Fruit fly (Drosophila melanogaster) whole organism, embryonic: ENCODE measurements around the gene CG2493.

Experiments used
- Atf3 ChIP-seq: fragments of 200-800 bp; sonication (Bioruptor generic); optimal IDR thresholded peaks from 3 replicates; lab custom pipeline; 2016; ENCODE audit warnings: missing biosample characterization, missing genetic modification characterization
- B-H1 ChIP-seq: fragments of 200-800 bp; sonication (Bioruptor generic); IDR thresholded peaks from 3 replicates; pipeline ENCODE4 v1.3.6; 2022; ENCODE audit warnings: missing biosample characterization, missing genetic modification characterization
- CG10462 ChIP-seq: fragments of 200-800 bp; sonication (Bioruptor generic); optimal IDR thresholded peaks from 2 replicates; lab custom pipeline; 2016; ENCODE audit warnings: missing biosample characterization, missing genetic modification characterization
- CG10654 ChIP-seq: fragments of 200-800 bp; sonication (Bioruptor generic); optimal IDR thresholded peaks from 2 replicates; lab custom pipeline; 2016; ENCODE audit warnings: missing biosample characterization, missing genetic modification characterization
- CG11456 ChIP-seq: fragments of 200-800 bp; sonication (Bioruptor generic); IDR thresholded peaks from 3 replicates; pipeline ENCODE4 v1.3.6; 2022; ENCODE audit warnings: missing biosample characterization, missing genetic modification characterization
- CG11504 ChIP-seq: fragments of 200-800 bp; sonication (Bioruptor generic); optimal IDR thresholded peaks from 3 replicates; lab custom pipeline; 2019; ENCODE audit warnings: missing biosample characterization, mild to moderate bottlenecking, missing genetic modification characterization, moderate library complexity
- CG12104 ChIP-seq: fragments of 200-800 bp; sonication (Bioruptor generic); optimal IDR thresholded peaks from 3 replicates; lab custom pipeline; 2016; ENCODE audit warnings: missing biosample characterization, missing genetic modification characterization
- CG12744 ChIP-seq: fragments of 200-800 bp; sonication (Bioruptor generic); optimal IDR thresholded peaks from 2 replicates; lab custom pipeline; 2016; ENCODE audit warnings: missing biosample characterization, missing genetic modification characterization
- CG13775 ChIP-seq: fragments of 200-800 bp; sonication (Bioruptor generic); optimal IDR thresholded peaks from 3 replicates; lab custom pipeline; 2017; ENCODE audit warnings: missing biosample characterization, mild to moderate bottlenecking, missing genetic modification characterization
- CG15479 ChIP-seq: fragments of 200-800 bp; sonication (Bioruptor generic); optimal IDR thresholded peaks from 3 replicates; lab custom pipeline; 2019; ENCODE audit warnings: missing biosample characterization, mild to moderate bottlenecking, missing genetic modification characterization, moderate library complexity
- CG18476 ChIP-seq: fragments of 200-800 bp; sonication (Bioruptor generic); optimal IDR thresholded peaks from 2 replicates; lab custom pipeline; 2016; ENCODE audit warnings: missing biosample characterization, mild to moderate bottlenecking, missing genetic modification characterization
- CG2116 ChIP-seq: fragments of 200-800 bp; sonication (Bioruptor generic); optimal IDR thresholded peaks from 3 replicates; lab custom pipeline; 2018; ENCODE audit warnings: missing biosample characterization, mild to moderate bottlenecking, missing genetic modification characterization
- CG30020 ChIP-seq: fragments of 200-800 bp; optimal IDR thresholded peaks from 2 replicates; lab custom pipeline; 2019; ENCODE audit warnings: missing biosample characterization, mild to moderate bottlenecking, missing genetic modification characterization, moderate library complexity
- CG3281 ChIP-seq: fragments of 200-800 bp; sonication (Bioruptor generic); optimal IDR thresholded peaks from 3 replicates; lab custom pipeline; 2017; ENCODE audit warnings: missing biosample characterization, mild to moderate bottlenecking, missing genetic modification characterization
- CG34376 ChIP-seq: fragments of 200-800 bp; sonication (Bioruptor generic); optimal IDR thresholded peaks from 2 replicates; lab custom pipeline; 2018; ENCODE audit warnings: missing biosample characterization, mild to moderate bottlenecking, missing genetic modification characterization
- CG34422 ChIP-seq: fragments of 200-800 bp; sonication (Bioruptor generic); IDR thresholded peaks from 3 replicates; pipeline ENCODE4 v1.3.6; 2022; ENCODE audit warnings: missing biosample characterization, missing genetic modification characterization
- CG3847 ChIP-seq: fragments of 200-800 bp; sonication (Bioruptor generic); IDR thresholded peaks from 2 replicates; pipeline ENCODE4 v1.3.6; 2022; ENCODE audit warnings: missing biosample characterization, missing genetic modification characterization
- CG4617 ChIP-seq: fragments of 200-800 bp; sonication (Bioruptor generic); optimal IDR thresholded peaks from 3 replicates; lab custom pipeline; 2016; ENCODE audit warnings: missing biosample characterization, missing genetic modification characterization, borderline replicate concordance
- CG6683 ChIP-seq: fragments of 200-800 bp; sonication (Bioruptor generic); optimal IDR thresholded peaks from 2 replicates; lab custom pipeline; 2017; ENCODE audit warnings: missing biosample characterization, mild to moderate bottlenecking, missing genetic modification characterization, missing genetic modification reagents
- CG6765 ChIP-seq: fragments of 200-800 bp; sonication (Bioruptor generic); optimal IDR thresholded peaks from 3 replicates; lab custom pipeline; 2017; ENCODE audit warnings: missing biosample characterization, mild to moderate bottlenecking, missing genetic modification characterization
- CG7745 ChIP-seq: fragments of 200-800 bp; sonication (Bioruptor generic); optimal IDR thresholded peaks from 2 replicates; lab custom pipeline; 2018; ENCODE audit warnings: missing biosample characterization, mild to moderate bottlenecking, missing genetic modification characterization, moderate library complexity
- CG9797 ChIP-seq: fragments of 200-800 bp; sonication (Bioruptor generic); optimal IDR thresholded peaks from 3 replicates; lab custom pipeline; 2018; ENCODE audit warnings: missing biosample characterization, mild to moderate bottlenecking, missing genetic modification characterization
- Chrac-16 ChIP-seq: fragments of 200-800 bp; sonication (Bioruptor generic); optimal IDR thresholded peaks from 3 replicates; lab custom pipeline; 2016; ENCODE audit warnings: missing biosample characterization, missing genetic modification characterization
- CkIIα-i1 ChIP-seq: fragments of 200-800 bp; sonication (Bioruptor generic); IDR thresholded peaks from 2 replicates; pipeline ENCODE4 v1.3.6; 2022; ENCODE audit warnings: missing biosample characterization, missing genetic modification characterization
- D ChIP-seq, 2 experiments: fragments of 200-800 bp in 1 of 2; fragments of >200 bp in 1 of 2; sonication (Bioruptor generic) in 1 of 2; optimal IDR thresholded peaks; 2 replicates in 1 of 2; 3 replicates in 1 of 2; lab custom pipeline; 2017; ENCODE audit warnings: mild to moderate bottlenecking in 1 of 2, missing biosample characterization in 1 of 2, missing genetic modification characterization in 1 of 2, missing genetic modification reagents in 1 of 2
- H2.0 ChIP-seq: fragments of 200-800 bp; sonication (Bioruptor generic); IDR thresholded peaks from 2 replicates; pipeline ENCODE4 v1.3.6; 2022; ENCODE audit warnings: missing biosample characterization, missing genetic modification characterization
- Kr ChIP-seq: fragments of 200-800 bp; sonication (Bioruptor generic); optimal IDR thresholded peaks from 2 replicates; lab custom pipeline; 2017; ENCODE audit warnings: missing biosample characterization, mild to moderate bottlenecking, missing genetic modification characterization
- Lhr ChIP-seq: fragments of 200-800 bp; sonication (Bioruptor generic); optimal IDR thresholded peaks from 3 replicates; lab custom pipeline; 2017; ENCODE audit warnings: mild to moderate bottlenecking, missing biosample characterization, missing genetic modification reagents, missing genetic modification characterization
- MESR4 ChIP-seq: fragments of 200-800 bp; sonication (Bioruptor generic); optimal IDR thresholded peaks from 2 replicates; lab custom pipeline; 2018; ENCODE audit warnings: missing biosample characterization, mild to moderate bottlenecking, missing genetic modification characterization, moderate library complexity
- Ptx1 ChIP-seq: fragments of 200-800 bp; sonication (Bioruptor generic); IDR thresholded peaks from 2 replicates; pipeline ENCODE4 v1.3.6; 2022; ENCODE audit warnings: missing biosample characterization, missing genetic modification characterization
- Scr ChIP-seq: fragments of 200-800 bp; sonication (Bioruptor generic); IDR thresholded peaks from 2 replicates; pipeline ENCODE4 v1.3.6; 2022; ENCODE audit warnings: missing biosample characterization, missing genetic modification characterization; ENCODE audit not compliant: partially characterized antibody
- ab ChIP-seq: fragments of 200-800 bp; sonication (Bioruptor generic); optimal IDR thresholded peaks from 2 replicates; lab custom pipeline; 2016; ENCODE audit warnings: missing biosample characterization, missing genetic modification characterization
- cg ChIP-seq: fragments of 200-800 bp; sonication (Bioruptor generic); optimal IDR thresholded peaks from 3 replicates; lab custom pipeline; 2019; ENCODE audit warnings: missing biosample characterization, mild to moderate bottlenecking, missing genetic modification characterization, moderate library complexity
- crp ChIP-seq, 2 experiments: fragments of 200-800 bp; sonication (Bioruptor generic); optimal IDR thresholded peaks; 2 replicates in 1 of 2; 3 replicates in 1 of 2; lab custom pipeline; 2017; ENCODE audit warnings: missing biosample characterization in 2 of 2, missing genetic modification characterization in 2 of 2, mild to moderate bottlenecking in 1 of 2, moderate library complexity in 1 of 2
- dan ChIP-seq: fragments of 200-800 bp; sonication (Bioruptor generic); IDR thresholded peaks from 2 replicates; pipeline ENCODE4 v1.3.6; 2022; ENCODE audit warnings: missing biosample characterization, missing genetic modification characterization
- dpn ChIP-seq, 2 experiments: fragments of 200-800 bp; sonication (Bioruptor generic); optimal IDR thresholded peaks; 3 replicates each; lab custom pipeline; 2016; ENCODE audit warnings: missing biosample characterization in 2 of 2, missing genetic modification characterization in 2 of 2
- eyg ChIP-seq: fragments of 200-800 bp; sonication (Bioruptor generic); optimal IDR thresholded peaks from 3 replicates; lab custom pipeline; 2016; ENCODE audit warnings: missing biosample characterization, missing genetic modification characterization
- gcm ChIP-seq: fragments of 200-800 bp; sonication (Bioruptor generic); optimal IDR thresholded peaks from 2 replicates; lab custom pipeline; 2019; ENCODE audit warnings: missing biosample characterization, mild to moderate bottlenecking, missing genetic modification characterization, moderate library complexity
- gem ChIP-seq: fragments of 200-800 bp; sonication (Bioruptor generic); optimal IDR thresholded peaks from 2 replicates; lab custom pipeline; 2019; ENCODE audit warnings: missing biosample characterization, mild to moderate bottlenecking, missing genetic modification characterization, moderate library complexity
- gsb-n ChIP-seq: fragments of 200-800 bp; sonication (Bioruptor generic); optimal IDR thresholded peaks from 3 replicates; lab custom pipeline; 2018; ENCODE audit warnings: missing biosample characterization, mild to moderate bottlenecking, missing genetic modification characterization
- maf-S ChIP-seq: fragments of 200-800 bp; sonication (Bioruptor generic); optimal IDR thresholded peaks from 2 replicates; lab custom pipeline; 2016; ENCODE audit warnings: missing biosample characterization, missing genetic modification characterization
- pita ChIP-seq: fragments of 200-800 bp; sonication (Bioruptor generic); optimal IDR thresholded peaks from 2 replicates; lab custom pipeline; 2017; ENCODE audit warnings: missing biosample characterization, mild to moderate bottlenecking, missing genetic modification characterization
- pros ChIP-seq: fragments of 200-800 bp; sonication (Bioruptor generic); optimal IDR thresholded peaks from 3 replicates; lab custom pipeline; 2019; ENCODE audit warnings: missing biosample characterization, mild to moderate bottlenecking, missing genetic modification characterization, moderate library complexity
- ro ChIP-seq: fragments of 200-800 bp; sonication (Bioruptor generic); IDR thresholded peaks from 2 replicates; pipeline ENCODE4 v1.3.6; 2022; ENCODE audit warnings: missing biosample characterization, missing genetic modification characterization
- sd ChIP-seq: fragments of 200-800 bp; sonication (Bioruptor generic); optimal IDR thresholded peaks from 3 replicates; lab custom pipeline; 2018; ENCODE audit warnings: missing biosample characterization, mild to moderate bottlenecking, missing genetic modification characterization, moderate library complexity
- slbo ChIP-seq: fragments of 200-800 bp; sonication (Bioruptor generic); IDR thresholded peaks from 2 replicates; pipeline ENCODE4 v1.3.6; 2022; ENCODE audit warnings: missing biosample characterization, missing genetic modification characterization
- slou ChIP-seq: fragments of 200-800 bp; sonication (Bioruptor generic); optimal IDR thresholded peaks from 3 replicates; lab custom pipeline; 2016; ENCODE audit warnings: missing biosample characterization, missing genetic modification characterization
- tio ChIP-seq: fragments of 200-800 bp; sonication (Bioruptor generic); optimal IDR thresholded peaks from 2 replicates; lab custom pipeline; 2017; ENCODE audit warnings: missing biosample characterization, missing genetic modification characterization, inconsistent platforms
- tx ChIP-seq: fragments of 200-800 bp; sonication (Bioruptor generic); optimal IDR thresholded peaks from 2 replicates; lab custom pipeline; 2016; ENCODE audit warnings: missing biosample characterization, missing genetic modification characterization

The CG2493 gene

dm6 chr2L:20494423-20495052, 31.3 kb upstream of the CG2493 start, which contains the start of gene CG34007 (continued):
- TF ChIP-seq Chrac-16 (GFP tag; lab: Kevin White, UChicago), result peak; percentile 68
- peak; percentile 43 for TF ChIP-seq CG10654 (GFP tag; lab: Kevin White, UChicago)
- no peak for TF ChIP-seq tx (GFP tag; lab: Kevin White, UChicago)
- peak; percentile 25 for TF ChIP-seq CG10462 (GFP tag; lab: Kevin White, UChicago)
- no peak for TF ChIP-seq Scr
- no peak for TF ChIP-seq maf-S
- TF ChIP-seq CG9797 (GFP tag; lab: Kevin White, UChicago), result no peak
- peak; percentile 17 for TF ChIP-seq Lhr (GFP tag; lab: Kevin White, UChicago)
- peak; percentile 66 for TF ChIP-seq slbo (GFP tag; lab: Robert Waterston, UW)
- TF ChIP-seq D (optimal IDR thresholded peaks at IDR 0.05; lab: Kevin White, UChicago), result no peak
- TF ChIP-seq D (GFP tag; optimal IDR thresholded peaks at IDR 0.05; lab: Kevin White, UChicago), result peak; percentile 85
- TF ChIP-seq Kr (GFP tag; lab: Kevin White, UChicago), result peak; percentile 34
- TF ChIP-seq pros, result peak; percentile 73
- TF ChIP-seq CG13775, result peak; percentile 75
- peak; percentile 95 for TF ChIP-seq gcm
- TF ChIP-seq CG34422, result peak; percentile 72; the same call in 2 of the 3 replicates
- no peak for TF ChIP-seq Atf3 (GFP tag; lab: Kevin White, UChicago)
- TF ChIP-seq CG4617 (GFP tag; lab: Kevin White, UChicago), result no peak
- 0 out of 3 replicates have a peak, but pooled peaks have one; percentile 56 for TF ChIP-seq CG11456 (GFP tag; lab: Robert Waterston, UW)
- TF ChIP-seq tio (GFP tag; lab: Kevin White, UChicago), result peak; percentile 46
- TF ChIP-seq CG3847 (GFP tag; lab: Robert Waterston, UW), result peak; percentile 61; the same call in 1 of the 2 replicates
- TF ChIP-seq CkIIα-i1, result no peak
- TF ChIP-seq cg (GFP tag; lab: Kevin White, UChicago), result no peak
- TF ChIP-seq dan (GFP tag; lab: Robert Waterston, UW), result no peak
- no peak for TF ChIP-seq CG6765
- no peak for TF ChIP-seq ab
- TF ChIP-seq gsb-n, result peak; percentile 96
- peak; percentile 29; the same call in 1 of the 3 replicates for TF ChIP-seq B-H1 (GFP tag; lab: Robert Waterston, UW)
- TF ChIP-seq gem (tag; lab: Kevin White, UChicago), result peak; percentile 97
- peak; percentile 28 for TF ChIP-seq CG2116
- TF ChIP-seq CG15479 (GFP tag; lab: Kevin White, UChicago), result no peak
- TF ChIP-seq sd (tag; lab: Kevin White, UChicago), result peak; percentile 51
- peak; percentile 55; the same call in 1 of the 2 replicates for TF ChIP-seq ro (GFP tag; lab: Robert Waterston, UW)
- TF ChIP-seq MESR4 (GFP tag; lab: Kevin White, UChicago), result no peak
- peak; percentile 83 for TF ChIP-seq CG30020 (tag; lab: Kevin White, UChicago)
- TF ChIP-seq CG3281 (GFP tag; lab: Kevin White, UChicago), result peak; percentile 27
- peak; percentile 87 for TF ChIP-seq Ptx1 (GFP tag; lab: Robert Waterston, UW)
- no peak for TF ChIP-seq CG18476
- TF ChIP-seq eyg (GFP tag; lab: Kevin White, UChicago), result no peak
- TF ChIP-seq pita (GFP tag; lab: Kevin White, UChicago), result peak; percentile 65
- TF ChIP-seq CG34376 (GFP tag; lab: Kevin White, UChicago), result no peak
- TF ChIP-seq dpn (GFP tag; optimal IDR thresholded peaks at IDR 0.05; lab: Kevin White, UChicago), result peak in 1 of 2 experiments; percentile 65
- peak; percentile 78 for TF ChIP-seq CG12104 (GFP tag; lab: Kevin White, UChicago)
- TF ChIP-seq crp (GFP tag; optimal IDR thresholded peaks at IDR 0.05; lab: Kevin White, UChicago), result peak in 1 of 2 experiments; percentile 32
- peak; percentile 67 for TF ChIP-seq CG7745 (tag; lab: Kevin White, UChicago)
- no peak for TF ChIP-seq slou (GFP tag; lab: Kevin White, UChicago)
- peak; percentile 89 for TF ChIP-seq CG11504 (tag; lab: Kevin White, UChicago)
- TF ChIP-seq CG12744 (GFP tag; lab: Kevin White, UChicago), result no peak
- peak; percentile 42 for TF ChIP-seq CG6683
- 0 out of 2 replicates have a peak, but pooled peaks have one; percentile 39 for TF ChIP-seq H2.0 (GFP tag; lab: Robert Waterston, UW)
